Worm (Caenorhabditis elegans) whole organism, L4 larva: ENCODE measurements around the gene K01D12.10.
A peak's percentile ranks its signal among the peaks of the same experiment; 100 is the strongest.

Source experiments
- F10B5.3 ChIP-seq: sonication (generic microtip); optimal IDR thresholded peaks from 2 replicates; lab custom pipeline; 2016; ENCODE audit warnings: mild to moderate bottlenecking, missing genetic modification characterization, missing compliant biosample characterization
- T26A8.4 ChIP-seq: fragments of 200-800 bp; sonication (Bioruptor generic); IDR thresholded peaks from 2 replicates; pipeline ENCODE4 v1.3.6; 2022; ENCODE audit warnings: missing genetic modification characterization, missing compliant biosample characterization
- Y48G9A.11 ChIP-seq: fragments of 200-800 bp; sonication (Bioruptor generic); IDR thresholded peaks from 2 replicates; pipeline ENCODE4 v1.3.6; 2022; ENCODE audit warnings: missing genetic modification reagents, missing genetic modification characterization, missing compliant biosample characterization
- Y75B8A.6 ChIP-seq: fragments of 200-800 bp; sonication (Bioruptor generic); IDR thresholded peaks from 2 replicates; pipeline ENCODE4 v1.3.6; 2022; ENCODE audit warnings: missing genetic modification reagents, missing genetic modification characterization, missing compliant biosample characterization
- ZK546.5 ChIP-seq, 2 experiments: sonication (generic microtip); optimal IDR thresholded peaks; 2 replicates each; lab custom pipeline; 2017; ENCODE audit warnings: missing biosample characterization in 2 of 2, missing genetic modification characterization in 2 of 2
- ama-1 ChIP-seq: fragments of 150-350 bp; optimal IDR thresholded peaks from 2 replicates; lab custom pipeline; 2014; ENCODE audit warnings: inconsistent platforms, mixed read lengths
- ceh-32 ChIP-seq: sonication (generic microtip); optimal IDR thresholded peaks from 2 replicates; lab custom pipeline; 2016; ENCODE audit warnings: mild to moderate bottlenecking, missing genetic modification characterization, missing compliant biosample characterization; ENCODE audit not compliant: poor library complexity
- cey-2 ChIP-seq: sonication (generic microtip); optimal IDR thresholded peaks from 3 replicates; lab custom pipeline; 2017; ENCODE audit warnings: missing genetic modification characterization, mild to moderate bottlenecking, missing compliant biosample characterization, antibody characterized with exemption, borderline replicate concordance; ENCODE audit not compliant: insufficient read depth
- daf-16 ChIP-seq, 3 experiments: sonication (generic microtip); optimal IDR thresholded peaks; 2 replicates each; lab custom pipeline; 2016 to 2017; ENCODE audit warnings: missing genetic modification characterization in 3 of 3, missing genetic modification reagents in 3 of 3, mild to moderate bottlenecking in 2 of 3, missing compliant biosample characterization in 2 of 3, missing biosample characterization in 1 of 3, moderate library complexity in 1 of 3
- daf-8 ChIP-seq: fragments of 200-800 bp; sonication (Bioruptor generic); IDR thresholded peaks from 2 replicates; pipeline ENCODE4 v1.3.6; 2022; ENCODE audit warnings: missing genetic modification characterization, missing compliant biosample characterization
- dmd-6 ChIP-seq: fragments of 200-800 bp; sonication (Bioruptor generic); IDR thresholded peaks from 2 replicates; pipeline ENCODE4 v1.3.6; 2022; ENCODE audit warnings: missing genetic modification reagents, missing genetic modification characterization, missing compliant biosample characterization
- dmd-9 ChIP-seq: fragments of 200-800 bp; sonication (Bioruptor generic); IDR thresholded peaks from 2 replicates; pipeline ENCODE4 v1.3.6; 2022; ENCODE audit warnings: missing genetic modification reagents, missing genetic modification characterization, missing compliant biosample characterization
- duxl-1 ChIP-seq: sonication (generic microtip); optimal IDR thresholded peaks from 2 replicates; lab custom pipeline; 2016; ENCODE audit warnings: mild to moderate bottlenecking, missing genetic modification characterization, moderate library complexity, missing compliant biosample characterization; ENCODE audit not compliant: poor library complexity
- dve-1 ChIP-seq: sonication (generic microtip); optimal IDR thresholded peaks from 2 replicates; lab custom pipeline; 2017; ENCODE audit warnings: antibody characterized with exemption, mild to moderate bottlenecking, missing genetic modification characterization, missing compliant biosample characterization; ENCODE audit not compliant: insufficient read depth
- egl-27 ChIP-seq: sonication (generic microtip); optimal IDR thresholded peaks from 3 replicates; lab custom pipeline; 2017; ENCODE audit warnings: missing biosample characterization, missing genetic modification reagents, missing genetic modification characterization
- fkh-10 ChIP-seq: fragments of 150-350 bp; optimal IDR thresholded peaks from 2 replicates; lab custom pipeline; 2014; ENCODE audit warnings: missing biosample characterization, missing genetic modification reagents, missing genetic modification characterization
- fos-1 ChIP-seq: fragments of 150-350 bp; optimal IDR thresholded peaks from 2 replicates; lab custom pipeline; 2014; ENCODE audit warnings: missing biosample characterization, missing genetic modification characterization
- hif-1 ChIP-seq, 2 experiments: sonication (generic microtip); optimal IDR thresholded peaks; 2 replicates each; lab custom pipeline; 2016 to 2017; ENCODE audit warnings: missing compliant biosample characterization in 2 of 2, missing genetic modification characterization in 2 of 2, missing genetic modification reagents in 2 of 2, missing genotype in 2 of 2, mild to moderate bottlenecking in 1 of 2
- hlh-11 ChIP-seq: fragments of 200-800 bp; sonication (Bioruptor generic); optimal IDR thresholded peaks from 2 replicates; lab custom pipeline; 2018; ENCODE audit warnings: mild to moderate bottlenecking, missing genetic modification characterization, missing compliant biosample characterization
- hmg-1.1 ChIP-seq: fragments of 200-800 bp; sonication (Bioruptor generic); IDR thresholded peaks from 2 replicates; pipeline ENCODE4 v1.3.6; 2022; ENCODE audit warnings: missing genetic modification reagents, missing genetic modification characterization, missing compliant biosample characterization
- jun-1 ChIP-seq: fragments of 150-350 bp; optimal IDR thresholded peaks from 2 replicates; lab custom pipeline; 2014; ENCODE audit warnings: missing biosample characterization, missing genetic modification reagents, missing genetic modification characterization
- lim-7 ChIP-seq: fragments of 200-800 bp; sonication (Bioruptor generic); IDR thresholded peaks from 2 replicates; pipeline ENCODE4 v1.3.6; 2022; ENCODE audit warnings: missing genetic modification characterization, missing compliant biosample characterization
- lin-1 ChIP-seq: fragments of 200-800 bp; sonication (Bioruptor generic); IDR thresholded peaks from 2 replicates; pipeline ENCODE4 v1.3.6; 2022; ENCODE audit warnings: missing genetic modification reagents, missing genetic modification characterization, missing compliant biosample characterization
- lin-13 ChIP-seq: fragments of 150-350 bp; optimal IDR thresholded peaks from 2 replicates; lab custom pipeline; 2014; ENCODE audit warnings: missing biosample characterization, missing genetic modification reagents, missing genetic modification characterization
- lin-15B ChIP-seq: fragments of 150-350 bp; sonication (generic microtip); optimal IDR thresholded peaks from 3 replicates; lab custom pipeline; 2014; ENCODE audit warnings: missing biosample characterization, missing genetic modification characterization
- lin-39 ChIP-seq: fragments of 150-350 bp; optimal IDR thresholded peaks from 2 replicates; lab custom pipeline; 2014; ENCODE audit warnings: missing biosample characterization, missing genetic modification reagents, missing genetic modification characterization
- madf-9 ChIP-seq: fragments of 200-800 bp; sonication (Bioruptor generic); conservative IDR thresholded peaks from 2 replicates; pipeline ENCODE4 v1.3.6; 2022; ENCODE audit warnings: missing genetic modification reagents, missing genetic modification characterization, missing compliant biosample characterization
- mdl-1 ChIP-seq, 2 experiments: fragments of 150-350 bp in 1 of 2; sonication (generic microtip) in 1 of 2; optimal IDR thresholded peaks; 2 replicates each; lab custom pipeline; 2014 to 2017; ENCODE audit warnings: missing biosample characterization in 2 of 2, missing genetic modification characterization in 2 of 2
- mxl-2 ChIP-seq: fragments of 200-800 bp; sonication (Bioruptor generic); conservative IDR thresholded peaks from 2 replicates; pipeline ENCODE4 v1.3.6; 2022; ENCODE audit warnings: missing genetic modification reagents, missing genetic modification characterization, missing compliant biosample characterization
- mxl-3 ChIP-seq: fragments of 200-800 bp; sonication (Bioruptor generic); optimal IDR thresholded peaks from 2 replicates; lab custom pipeline; 2018; ENCODE audit warnings: mild to moderate bottlenecking, missing genetic modification characterization, missing compliant biosample characterization
- nhr-102 ChIP-seq: sonication (generic microtip); optimal IDR thresholded peaks from 2 replicates; lab custom pipeline; 2016; ENCODE audit warnings: mild to moderate bottlenecking, missing genetic modification characterization, moderate library complexity, missing compliant biosample characterization
- nhr-111 ChIP-seq: fragments of 200-800 bp; sonication (Bioruptor generic); optimal IDR thresholded peaks from 2 replicates; lab custom pipeline; 2018; ENCODE audit warnings: mild to moderate bottlenecking, missing genetic modification characterization, missing compliant biosample characterization
- nhr-25 ChIP-seq: sonication (generic microtip); optimal IDR thresholded peaks from 2 replicates; lab custom pipeline; 2017; ENCODE audit warnings: missing genetic modification characterization, mild to moderate bottlenecking, missing compliant biosample characterization, antibody characterized with exemption, moderate library complexity, borderline replicate concordance; ENCODE audit not compliant: insufficient read depth
- nhr-28 ChIP-seq: fragments of 150-350 bp; optimal IDR thresholded peaks from 2 replicates; lab custom pipeline; 2014; ENCODE audit warnings: missing biosample characterization, missing genetic modification characterization
- nhr-41 ChIP-seq: fragments of 200-800 bp; sonication (Bioruptor generic); IDR thresholded peaks from 2 replicates; pipeline ENCODE4 v1.3.6; 2022; ENCODE audit warnings: missing genetic modification reagents, missing genetic modification characterization, missing compliant biosample characterization
- nhr-6 ChIP-seq: fragments of 150-350 bp; optimal IDR thresholded peaks from 2 replicates; lab custom pipeline; 2014; ENCODE audit warnings: missing biosample characterization, missing genetic modification characterization
- nhr-76 ChIP-seq: fragments of 150-350 bp; optimal IDR thresholded peaks from 2 replicates; lab custom pipeline; 2014; ENCODE audit warnings: missing biosample characterization, missing genetic modification characterization
- nhr-77 ChIP-seq: fragments of 150-350 bp; optimal IDR thresholded peaks from 2 replicates; lab custom pipeline; 2014; ENCODE audit warnings: missing biosample characterization, missing genetic modification characterization
- pha-4 ChIP-seq, 2 experiments: fragments of 150-350 bp in 1 of 2; fragments of 200-800 bp in 1 of 2; sonication (Bioruptor generic) in 1 of 2; IDR thresholded peaks in 1 of 2; optimal IDR thresholded peaks in 1 of 2; 2 replicates each; pipeline versions ENCODE4 v1.3.6 to Lab custom; 2014 to 2022; ENCODE audit warnings: missing genetic modification characterization in 2 of 2, missing genetic modification reagents in 2 of 2, missing biosample characterization in 1 of 2, missing compliant biosample characterization in 1 of 2
- pqm-1 ChIP-seq: sonication (generic microtip); optimal IDR thresholded peaks from 2 replicates; lab custom pipeline; 2017; ENCODE audit warnings: missing biosample characterization, missing genetic modification characterization
- sdz-12 ChIP-seq: fragments of 200-800 bp; sonication (Bioruptor generic); optimal IDR thresholded peaks from 2 replicates; lab custom pipeline; 2018; ENCODE audit warnings: mild to moderate bottlenecking, missing genetic modification characterization, missing compliant biosample characterization
- skn-1 ChIP-seq: fragments of 150-350 bp; optimal IDR thresholded peaks from 2 replicates; lab custom pipeline; 2014; ENCODE audit warnings: missing biosample characterization, missing genetic modification characterization
- snpc-1.2 ChIP-seq: fragments of 200-800 bp; sonication (Bioruptor generic); IDR thresholded peaks from 2 replicates; pipeline ENCODE4 v1.3.6; 2022; ENCODE audit warnings: missing genetic modification reagents, missing genetic modification characterization, missing compliant biosample characterization
- unc-62 ChIP-seq, 3 experiments: fragments of 150-350 bp in 1 of 3; sonication (generic microtip); optimal IDR thresholded peaks in 2 of 3; peaks in 1 of 3; 1 replicate in 1 of 3; 2 replicates in 2 of 3; lab custom pipeline; 2014 to 2017; ENCODE audit warnings: missing biosample characterization in 3 of 3, missing genetic modification characterization in 3 of 3, missing genetic modification reagents in 3 of 3, missing genotype in 1 of 3
- zag-1 ChIP-seq: fragments of 150-350 bp; optimal IDR thresholded peaks from 2 replicates; lab custom pipeline; 2014; ENCODE audit warnings: missing biosample characterization, missing genetic modification characterization
- zip-2 ChIP-seq: fragments of 150-350 bp; optimal IDR thresholded peaks from 2 replicates; lab custom pipeline; 2014; ENCODE audit warnings: missing biosample characterization, missing genetic modification characterization

Gene K01D12.10

DNA sequence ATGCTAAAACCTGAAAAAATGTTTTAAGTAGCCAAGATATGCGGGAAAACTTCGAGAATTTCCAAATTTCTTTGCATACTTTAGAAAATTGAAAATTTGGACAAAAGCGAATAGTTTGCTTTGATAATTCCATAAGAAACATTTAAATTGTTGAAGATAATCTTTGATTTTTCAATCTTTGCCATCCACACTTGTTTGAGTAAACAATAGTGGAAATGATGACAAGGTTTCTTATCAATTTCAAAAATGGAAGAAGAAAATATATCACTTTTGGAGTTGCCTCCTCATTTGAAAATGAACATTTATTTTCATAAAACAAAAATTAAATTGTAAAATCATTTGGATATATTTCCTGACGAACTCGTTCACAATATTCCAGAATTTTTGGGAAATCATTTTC is 8.3 kb downstream of the K01D12.10 start:
- TF ChIP-seq egl-27 (tag; lab: Kevin White, UChicago), result no peak
- no peak for TF ChIP-seq unc-62 (GFP tag; optimal IDR thresholded peaks at IDR 0.05 in 1 of 2; lab: Kevin White, UChicago)
- no peak for TF ChIP-seq unc-62 (tag; optimal IDR thresholded peaks at IDR 0.05; lab: Kevin White, UChicago)
- TF ChIP-seq dve-1 (tag; lab: Kevin White, UChicago), result peak; percentile 26
- no peak for TF ChIP-seq lim-7 (GFP tag; lab: Robert Waterston, UW)
- no peak for TF ChIP-seq sdz-12 (GFP tag; lab: Kevin White, UChicago)
- no peak for TF ChIP-seq nhr-111
- TF ChIP-seq pha-4 (GFP tag; IDR thresholded peaks at IDR 0.05; lab: Robert Waterston, UW), result no peak
- TF ChIP-seq pha-4 (tag; optimal IDR thresholded peaks at IDR 0.05; lab: Kevin White, UChicago), result no peak
- no peak for TF ChIP-seq duxl-1
- TF ChIP-seq hmg-1.1, result no peak
- no peak for TF ChIP-seq mxl-2 (GFP tag; lab: Robert Waterston, UW)
- TF ChIP-seq pqm-1 (tag; lab: Kevin White, UChicago), result peak; percentile 55
- no peak for TF ChIP-seq zag-1 (tag; lab: Kevin White, UChicago)
- TF ChIP-seq daf-16 (GFP tag; optimal IDR thresholded peaks at IDR 0.05; lab: Kevin White, UChicago), result no peak
- TF ChIP-seq daf-16 (tag; optimal IDR thresholded peaks at IDR 0.05; lab: Kevin White, UChicago), result peak; percentile 65
- TF ChIP-seq skn-1 (tag; lab: Kevin White, UChicago), result no peak
- no peak for TF ChIP-seq daf-8 (GFP tag; lab: Robert Waterston, UW)
- TF ChIP-seq madf-9 (GFP tag; lab: Robert Waterston, UW), result no peak
- no peak for TF ChIP-seq T26A8.4 (GFP tag; lab: Robert Waterston, UW)
- TF ChIP-seq lin-15B (tag; lab: Kevin White, UChicago), result no peak
- TF ChIP-seq nhr-6 (tag; lab: Kevin White, UChicago), result no peak
- no peak for TF ChIP-seq nhr-77 (tag; lab: Kevin White, UChicago)
- peak; percentile 16 for TF ChIP-seq nhr-28 (tag; lab: Kevin White, UChicago)
- TF ChIP-seq nhr-102 (tag; lab: Kevin White, UChicago), result no peak
- TF ChIP-seq lin-1 (GFP tag; lab: Robert Waterston, UW), result no peak
- TF ChIP-seq dmd-9 (GFP tag; lab: Robert Waterston, UW), result no peak
- TF ChIP-seq zip-2, result no peak
- TF ChIP-seq hlh-11 (tag; lab: Kevin White, UChicago), result no peak
- no peak for TF ChIP-seq cey-2 (tag; lab: Kevin White, UChicago)
- no peak for TF ChIP-seq hif-1 (tag; optimal IDR thresholded peaks at IDR 0.05; lab: Kevin White, UChicago)
- no peak for TF ChIP-seq nhr-76 (tag; lab: Kevin White, UChicago)
- no peak for TF ChIP-seq fkh-10 (GFP tag; lab: Kevin White, UChicago)
- no peak for TF ChIP-seq snpc-1.2 (GFP tag; lab: Robert Waterston, UW)

DNA sequence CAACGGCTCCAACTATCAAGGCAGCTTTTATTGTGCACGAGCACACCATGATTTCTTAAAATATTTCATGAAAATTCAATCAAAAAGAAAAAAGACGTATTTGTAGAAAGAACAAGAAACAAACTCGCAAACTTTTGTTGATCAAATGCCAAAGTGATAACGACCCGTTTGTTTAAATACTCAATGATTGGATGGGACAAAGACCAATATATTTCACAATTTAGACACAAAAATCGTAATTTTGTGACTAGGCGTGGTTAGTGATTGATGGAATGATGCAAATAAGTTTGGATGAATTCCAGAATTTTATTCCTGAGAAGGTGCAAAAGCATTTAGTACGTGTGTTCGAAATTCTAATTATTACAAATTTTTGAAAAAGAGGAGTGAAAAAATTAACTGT is 9.6 kb downstream of the K01D12.10 start, which contains the start of gene cdr-2:
Gene cdr-2, minus strand, starts transcription at position 54 of the 400 bp plus-strand sequence.
- TF ChIP-seq dve-1 (tag; lab: Kevin White, UChicago) (peak; percentile 47), nhr-41 (no peak), mdl-1 (tag; optimal IDR thresholded peaks at IDR 0.05; lab: Kevin White, UChicago) (no peak), lin-39 (tag; lab: Kevin White, UChicago) (no peak), fos-1 (tag; lab: Kevin White, UChicago) (no peak), nhr-25 (tag; lab: Kevin White, UChicago) (no peak), dmd-6 (GFP tag; lab: Robert Waterston, UW) (peak; percentile 77), ama-1 (lab: Kevin White, UChicago) (no peak), jun-1 (tag; lab: Kevin White, UChicago) (no peak), ceh-32 (tag; lab: Kevin White, UChicago) (no peak), lin-13 (GFP tag; lab: Kevin White, UChicago) (no peak), pqm-1 (tag; lab: Kevin White, UChicago) (peak; percentile 61), nhr-28 (tag; lab: Kevin White, UChicago) (peak; percentile 70), ZK546.5 (tag; optimal IDR thresholded peaks at IDR 0.05; lab: Kevin White, UChicago) (no peak), Y75B8A.6 (GFP tag; lab: Robert Waterston, UW) (no peak), mxl-2 (GFP tag; lab: Robert Waterston, UW) (no peak), daf-16 (GFP tag; optimal IDR thresholded peaks at IDR 0.05; lab: Kevin White, UChicago) (no peak), daf-16 (tag; optimal IDR thresholded peaks at IDR 0.05; lab: Kevin White, UChicago) (peak; percentile 63), Y48G9A.11 (no peak), F10B5.3 (tag; lab: Kevin White, UChicago) (no peak), mxl-3 (no peak), nhr-77 (tag; lab: Kevin White, UChicago) (peak; percentile 23)
